Worm (Caenorhabditis elegans) whole organism, dauer: ENCODE results near the gene hoe-1.
"Not testable (repeated sequence)": the region's sequence is repeated elsewhere in the genome, so short reads cannot be mapped to it uniquely, and the experiment has no call there.

ENCODE experiments used
- unc-62 ChIP-seq: sonication (generic microtip); optimal IDR thresholded peaks from 2 replicates; lab custom pipeline; 2017; ENCODE audit warnings: missing biosample characterization, missing genetic modification reagents, missing genetic modification characterization

hoe-1 gene

DNA sequence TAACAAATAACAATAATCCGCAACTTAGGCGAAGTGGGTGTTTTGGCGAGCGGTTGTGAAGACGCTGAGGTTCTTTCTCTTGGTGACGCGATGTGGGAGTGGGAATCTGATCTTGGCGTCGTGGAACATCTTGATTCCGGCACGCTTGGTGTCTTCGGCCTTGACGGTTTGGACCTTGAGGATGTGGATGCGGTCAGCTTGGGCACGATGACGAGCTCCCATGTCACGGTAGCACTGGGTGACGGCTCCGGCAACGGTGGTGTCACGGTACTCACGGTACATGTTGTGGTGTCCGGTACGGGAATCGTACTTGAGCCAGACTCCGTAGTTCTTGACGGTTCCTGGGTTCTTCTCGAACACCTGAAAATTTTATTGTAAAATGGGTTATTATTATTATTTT lies 5.1 kb upstream of the hoe-1 start:
- no peak for TF ChIP-seq unc-62 (GFP tag; lab: Kevin White, UChicago)

DNA sequence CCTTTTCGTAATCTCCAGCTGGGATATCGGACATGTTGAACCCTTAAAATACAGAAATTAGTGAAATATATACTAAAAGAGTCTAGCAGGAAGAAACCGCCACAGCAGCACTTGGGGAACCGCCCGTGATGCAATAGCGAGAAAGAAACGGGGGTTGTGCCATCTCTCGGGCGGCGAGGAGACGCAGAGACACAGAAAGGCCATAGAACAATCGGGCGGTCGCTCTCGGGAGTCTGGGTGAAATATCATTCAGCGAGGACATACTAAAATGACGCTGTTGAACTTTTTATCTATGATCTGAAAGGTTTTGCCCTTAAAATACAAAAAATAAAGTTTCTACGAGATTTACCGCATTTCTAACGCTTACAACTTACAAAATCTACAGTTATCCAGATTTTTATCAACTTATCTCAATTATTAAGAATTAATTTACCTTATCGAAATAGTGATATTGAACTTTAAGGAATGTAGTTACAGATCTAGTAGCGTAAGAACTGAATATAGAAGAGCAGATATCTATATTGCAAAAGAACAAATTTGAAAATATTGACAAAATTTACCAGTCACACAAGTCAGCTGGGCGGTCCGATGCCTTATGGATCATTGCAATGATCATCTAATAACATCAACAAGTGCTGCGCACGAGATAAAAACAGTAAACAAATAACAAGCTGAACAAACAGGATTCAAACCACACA lies 4.5 kb upstream of the hoe-1 start, which contains the start of gene cyc-2.1:
cyc-2.1 (minus strand) TSS at position 605 of the 698 bp plus-strand sequence.
- TF ChIP-seq unc-62 (GFP tag; lab: Kevin White, UChicago): no peak

DNA sequence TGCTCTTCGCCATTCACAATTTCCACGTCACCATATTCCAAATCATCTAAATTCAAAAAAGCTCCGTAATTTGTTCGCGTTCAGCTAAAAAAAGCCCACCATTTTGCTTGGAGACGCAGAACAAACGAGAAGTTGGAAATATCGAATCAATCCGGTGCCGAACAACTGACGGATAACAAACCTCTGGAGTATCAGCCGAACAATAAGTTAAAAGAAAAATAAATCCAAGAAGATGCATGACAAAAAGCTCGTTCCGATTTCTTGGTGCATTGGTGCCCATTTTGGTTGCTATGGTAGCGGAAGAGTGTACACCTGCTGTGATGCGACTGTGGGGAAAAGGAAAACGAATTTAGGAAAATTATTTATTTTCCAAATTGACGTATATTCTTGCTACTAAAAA lies 3.5 kb upstream of the hoe-1 start, which contains the start of gene tctn-1:
tctn-1 (minus strand) TSS at position 280 of the 400 bp plus-strand sequence.
- TF ChIP-seq unc-62 (GFP tag; lab: Kevin White, UChicago): no peak

DNA sequence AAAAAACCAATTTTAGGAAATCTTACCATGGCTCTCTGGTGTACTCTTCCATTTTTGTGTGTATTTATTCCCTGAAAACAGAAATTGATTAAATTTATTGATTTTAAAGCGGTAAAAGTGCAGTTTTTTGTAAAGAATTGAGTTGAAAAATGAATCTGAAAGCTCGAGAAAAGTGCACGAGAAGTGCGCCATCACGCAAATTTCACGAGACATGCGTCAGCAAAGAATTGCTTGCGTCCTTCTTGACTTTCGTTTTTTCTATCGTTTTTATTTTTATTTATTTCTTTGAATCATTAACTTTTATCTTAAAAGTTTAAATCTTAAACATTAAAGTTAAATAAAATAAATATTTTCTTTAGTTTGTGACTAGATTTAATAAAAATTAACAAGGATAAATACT lies 1.4 kb upstream of the hoe-1 start, which contains the start of gene timm-17B.1:
timm-17B.1 (minus strand) TSS at position 71 of the 400 bp plus-strand sequence.
- no peak for TF ChIP-seq unc-62 (GFP tag; lab: Kevin White, UChicago)

DNA sequence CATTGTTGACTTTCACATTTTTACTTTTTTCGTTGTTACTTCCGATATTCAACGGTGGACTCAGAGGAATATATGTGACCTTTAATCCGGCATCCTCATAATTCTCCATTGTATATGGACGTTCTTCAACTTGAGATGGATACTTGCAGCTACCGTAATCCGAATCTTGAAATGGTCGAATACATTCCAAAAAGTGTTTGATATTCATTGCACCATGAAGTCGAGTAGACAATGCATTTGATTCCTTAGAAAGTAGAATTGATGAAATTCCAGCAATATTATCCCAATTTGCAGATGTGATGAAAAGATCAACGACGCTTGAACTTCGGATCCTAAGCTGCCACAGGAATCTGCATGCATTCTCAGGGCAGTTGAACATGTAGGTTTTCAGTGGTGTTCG lies 1.6 kb downstream of the hoe-1 start:
- no peak for TF ChIP-seq unc-62 (GFP tag; lab: Kevin White, UChicago)

DNA sequence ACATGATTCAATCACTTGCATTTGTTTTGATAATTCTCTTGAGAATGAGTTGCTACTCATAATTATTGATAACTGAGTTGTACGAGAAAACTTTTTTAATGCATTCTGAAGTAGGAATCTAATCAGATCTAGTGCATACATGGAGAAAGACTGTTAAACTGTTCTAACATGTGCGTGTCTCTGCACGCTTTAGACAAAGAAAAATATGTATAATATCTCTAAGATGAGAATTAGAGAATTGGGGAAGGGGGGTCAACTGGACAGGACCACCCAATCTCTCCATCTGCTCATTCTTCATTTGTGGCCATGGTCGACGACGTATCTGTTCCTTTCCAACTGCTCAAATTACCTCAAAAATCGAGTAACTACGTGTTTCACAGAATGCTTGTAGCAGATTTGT lies 6.8 kb downstream of the hoe-1 start, which contains the start of gene fbxb-78:
fbxb-78 (plus strand) TSS at position 301 of the 400 bp plus-strand sequence.
- no peak for TF ChIP-seq unc-62 (GFP tag; lab: Kevin White, UChicago)

DNA sequence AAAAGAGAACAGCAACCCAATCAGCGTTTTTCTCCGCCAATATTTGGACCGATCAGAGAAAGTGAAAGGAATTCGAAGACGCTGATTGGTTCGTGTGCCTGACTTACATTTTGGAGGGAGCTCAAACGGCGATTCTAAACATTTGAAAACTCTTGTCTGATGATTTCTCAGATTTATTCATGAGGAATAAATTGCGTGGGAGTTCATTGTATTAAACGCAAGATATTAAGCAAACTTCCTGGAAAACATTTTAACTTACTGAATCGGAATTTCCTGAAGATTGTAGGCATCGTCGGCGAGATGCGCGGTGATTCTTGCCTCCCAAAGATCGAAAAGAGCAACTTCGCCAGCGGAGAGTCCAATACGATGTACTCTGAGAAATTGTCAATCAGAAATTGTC lies 19.5 kb downstream of the hoe-1 start, which contains the start of gene K08F11.1:
K08F11.1 (plus strand) TSS at position 301 of the 400 bp plus-strand sequence.
- TF ChIP-seq unc-62 (GFP tag; lab: Kevin White, UChicago): no peak

DNA sequence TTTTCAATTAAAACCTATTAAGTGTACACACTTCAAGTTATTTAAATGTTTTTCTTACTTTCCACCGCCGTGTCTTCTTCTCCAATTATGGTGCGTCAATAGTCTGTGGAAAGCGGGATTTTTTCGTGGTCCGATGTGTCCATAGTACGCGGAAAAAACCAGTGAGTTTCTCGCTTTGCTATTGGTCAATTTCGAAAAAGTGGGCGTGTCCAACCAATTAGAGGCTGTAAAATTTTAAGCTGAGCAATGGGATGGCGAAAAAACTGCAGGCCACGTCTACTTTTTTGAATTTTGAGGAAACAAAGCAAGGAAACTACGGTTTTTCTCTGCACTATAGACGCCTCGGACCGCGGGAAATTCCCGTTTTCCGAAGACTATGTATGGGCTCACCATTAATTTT lies 20.4 kb downstream of the hoe-1 start:
- no peak for TF ChIP-seq unc-62 (GFP tag; lab: Kevin White, UChicago)

DNA sequence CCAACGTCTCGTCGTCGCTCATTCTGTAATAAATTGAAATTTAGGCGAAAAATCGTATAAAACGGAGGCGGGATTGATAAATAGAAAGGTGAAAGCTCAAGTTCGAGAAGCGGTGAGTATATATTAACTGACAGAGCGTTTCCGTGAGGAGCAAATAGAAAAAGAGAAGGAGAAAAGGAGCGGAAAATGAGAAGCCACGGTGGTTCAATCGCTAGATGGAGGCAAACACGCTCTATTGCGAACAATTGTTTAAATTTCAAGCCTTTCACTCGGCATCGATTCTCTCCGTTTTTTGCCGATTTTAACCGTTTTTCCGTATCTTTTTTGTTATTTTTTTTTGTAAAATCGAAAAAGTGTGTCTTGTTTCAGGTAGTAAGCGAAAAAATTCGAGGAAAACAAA lies 28.3 kb downstream of the hoe-1 start, which contains the start of gene miro-1:
miro-1 (minus strand) TSS at position 23 of the 400 bp plus-strand sequence.
- not testable (repeated sequence) for TF ChIP-seq unc-62 (GFP tag; lab: Kevin White, UChicago)

DNA sequence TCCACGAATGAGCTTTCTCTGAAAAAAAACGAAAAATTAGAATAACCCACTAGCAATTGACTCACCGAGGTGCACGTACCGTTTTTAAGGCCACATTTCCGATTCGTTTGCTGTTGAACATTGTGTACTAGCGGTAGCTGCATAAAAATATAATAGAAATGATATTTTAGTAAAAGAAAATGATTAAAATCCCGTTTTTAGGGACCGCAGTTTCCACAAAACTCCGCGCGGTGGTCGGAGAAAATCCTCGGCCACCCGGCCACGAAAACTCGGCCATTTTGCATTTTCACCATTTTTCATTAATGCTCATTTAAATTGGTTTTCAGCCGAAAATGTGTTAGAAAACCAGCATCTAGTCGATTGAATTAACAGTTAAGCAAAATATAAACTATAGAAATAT lies 31.7 kb downstream of the hoe-1 start, which contains the start of gene yars-2:
yars-2 (minus strand) TSS at position 249 of the 400 bp plus-strand sequence.
- TF ChIP-seq unc-62 (GFP tag; lab: Kevin White, UChicago): no peak

DNA sequence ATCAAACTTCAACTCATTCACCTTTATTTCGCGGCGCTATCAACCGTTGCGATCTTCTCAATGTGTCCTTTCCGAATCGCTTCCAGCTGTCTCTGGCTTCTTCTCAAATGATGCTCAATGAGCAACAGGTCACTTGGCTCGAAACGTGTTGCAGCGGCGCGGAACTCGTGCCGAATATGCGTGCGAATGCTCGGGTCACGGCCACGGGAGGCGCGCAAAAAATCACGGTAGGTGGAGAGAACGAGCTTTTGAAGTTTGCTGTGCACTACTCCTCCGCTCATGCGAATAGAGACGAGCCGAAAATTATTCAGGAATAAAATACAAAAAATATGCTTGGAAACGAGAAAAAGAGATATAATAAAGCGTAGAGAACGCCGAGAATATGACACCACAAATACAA lies 33.6 kb downstream of the hoe-1 start, which contains the start of gene cif-1:
cif-1 (minus strand) TSS at position 297 of the 400 bp plus-strand sequence.
- TF ChIP-seq unc-62 (GFP tag; lab: Kevin White, UChicago): no peak

DNA sequence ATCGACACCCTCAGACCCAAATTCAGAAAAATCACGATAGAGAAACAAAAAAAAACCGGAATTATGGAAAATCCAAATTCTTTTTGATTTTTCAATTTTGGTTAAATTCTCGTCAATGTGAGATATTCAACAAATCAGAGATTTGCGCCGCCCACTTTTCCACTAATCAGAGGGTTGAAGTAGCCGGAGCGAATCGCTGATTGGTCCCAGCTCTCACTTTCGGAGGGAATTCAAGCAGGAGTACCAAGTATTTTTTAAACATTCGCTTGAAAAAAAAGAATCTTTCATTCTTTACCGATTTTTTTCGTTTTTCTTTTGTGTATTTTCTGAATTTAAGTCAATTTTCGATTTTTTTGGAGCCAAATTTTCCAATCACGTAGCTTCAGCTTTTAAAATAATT lies 38.1 kb downstream of the hoe-1 start:
- TF ChIP-seq unc-62 (GFP tag; lab: Kevin White, UChicago): no peak

DNA sequence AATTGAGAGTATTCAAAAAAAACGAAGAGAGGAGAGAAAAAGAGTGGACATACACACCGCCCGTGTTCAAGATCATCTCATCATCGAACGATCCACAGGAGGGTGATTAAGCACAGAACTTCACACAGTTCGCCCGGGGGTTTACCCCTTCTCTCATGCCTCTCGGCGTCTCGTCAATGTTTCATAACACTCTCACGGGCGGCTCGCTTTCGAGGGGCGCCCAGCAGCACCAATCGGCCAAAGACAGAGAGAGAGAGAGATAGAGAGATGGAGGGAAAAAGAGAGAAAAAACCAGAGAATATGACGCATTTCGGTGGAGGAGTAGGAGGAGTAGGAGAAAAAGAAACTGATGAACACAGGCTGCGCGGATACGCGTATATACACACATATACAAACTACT lies 38.9 kb downstream of the hoe-1 start:
- TF ChIP-seq unc-62 (GFP tag; lab: Kevin White, UChicago): no peak

DNA sequence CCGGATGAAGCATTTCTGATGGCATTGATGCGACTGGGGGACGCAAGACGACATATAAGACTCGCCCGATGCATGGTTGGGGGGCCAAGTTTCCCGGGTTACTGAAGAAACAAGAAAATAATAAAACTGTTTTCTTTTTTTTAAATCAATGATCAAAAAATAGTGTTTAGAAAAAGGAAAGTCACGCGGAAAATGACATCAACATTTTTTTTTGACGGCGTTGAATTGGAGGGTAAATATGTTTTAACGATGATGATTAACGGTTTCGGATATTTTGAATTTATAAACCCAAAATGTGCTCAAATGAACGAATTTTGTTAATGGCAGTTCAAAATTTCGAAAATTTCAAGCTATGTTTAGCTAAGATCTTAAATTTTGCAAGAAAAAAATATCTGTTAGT lies 40.2 kb downstream of the hoe-1 start, which contains the start of gene ogdh-1:
ogdh-1 (minus strand) TSS at position 101 of the 400 bp plus-strand sequence.
- no peak for TF ChIP-seq unc-62 (GFP tag; lab: Kevin White, UChicago)

DNA sequence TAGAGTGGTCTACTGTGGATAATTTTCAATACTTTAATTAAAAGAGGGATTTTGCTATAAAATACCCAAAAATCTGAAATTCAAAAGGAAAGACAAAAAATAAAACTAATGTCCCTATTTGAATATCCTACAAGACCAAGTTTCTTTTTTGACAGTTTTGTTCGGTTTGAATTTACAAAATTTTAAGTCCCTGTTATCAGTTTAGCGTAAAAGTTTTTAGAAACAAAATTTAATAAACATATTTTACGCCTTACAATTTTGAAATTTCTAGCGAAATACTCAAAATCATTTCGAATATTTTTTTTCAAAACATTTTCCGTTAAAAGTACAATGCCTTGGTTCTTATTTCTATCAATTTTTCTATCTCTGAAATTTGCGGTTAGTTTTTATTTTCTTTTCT lies 51.6 kb downstream of the hoe-1 start, which contains the start of gene spe-51:
spe-51 (plus strand) TSS at position 301 of the 400 bp plus-strand sequence.
- no peak for TF ChIP-seq unc-62 (GFP tag; lab: Kevin White, UChicago)
